Worm (Caenorhabditis elegans) whole organism, L1 larva: ENCODE results near the gene C02G6.3.

Experiments used
- C16A3.4 ChIP-seq: fragments of 150-350 bp; optimal IDR thresholded peaks from 2 replicates; lab custom pipeline; 2014; ENCODE audit warnings: missing biosample characterization, missing genetic modification characterization
- C34B4.2 ChIP-seq: sonication (generic microtip); optimal IDR thresholded peaks from 2 replicates; lab custom pipeline; 2017; ENCODE audit warnings: mild to moderate bottlenecking, missing genetic modification characterization, missing compliant biosample characterization
- F16B12.6 ChIP-seq: fragments of 150-350 bp; optimal IDR thresholded peaks from 2 replicates; lab custom pipeline; 2014; ENCODE audit warnings: missing biosample characterization, missing genetic modification characterization
- alr-1 ChIP-seq: fragments of 200-800 bp; sonication (Bioruptor generic); optimal IDR thresholded peaks from 2 replicates; lab custom pipeline; 2018; ENCODE audit warnings: borderline replicate concordance, mild to moderate bottlenecking, missing genetic modification characterization, missing compliant biosample characterization
- aly-2 ChIP-seq: fragments of 150-350 bp; optimal IDR thresholded peaks from 2 replicates; lab custom pipeline; 2014; ENCODE audit warnings: missing biosample characterization, missing genetic modification characterization
- blmp-1 ChIP-seq: fragments of 150-350 bp; optimal IDR thresholded peaks from 2 replicates; lab custom pipeline; 2014; ENCODE audit warnings: missing biosample characterization, missing genetic modification characterization
- ceh-8 ChIP-seq: fragments of 200-800 bp; sonication (Bioruptor generic); optimal IDR thresholded peaks from 2 replicates; lab custom pipeline; 2018; ENCODE audit warnings: mild to moderate bottlenecking, missing genetic modification characterization, moderate library complexity, missing compliant biosample characterization
- ceh-88 ChIP-seq: fragments of 200-800 bp; sonication (Bioruptor generic); IDR thresholded peaks from 2 replicates; pipeline ENCODE4 v1.3.6; 2022; ENCODE audit warnings: missing genetic modification characterization, missing compliant biosample characterization
- dpl-1 ChIP-seq, 3 experiments: fragments of 150-350 bp in 2 of 3; sonication (generic microtip) in 1 of 3; optimal IDR thresholded peaks; 2 replicates each; lab custom pipeline; 2014 to 2017; ENCODE audit warnings: missing biosample characterization in 3 of 3, missing genetic modification characterization in 3 of 3, missing genetic modification reagents in 3 of 3
- dsc-1 ChIP-seq: sonication (generic microtip); optimal IDR thresholded peaks from 2 replicates; lab custom pipeline; 2016; ENCODE audit warnings: mild to moderate bottlenecking, missing genetic modification characterization, missing compliant biosample characterization
- efl-1 ChIP-seq, 4 experiments: fragments of 150-350 bp; optimal IDR thresholded peaks in 3 of 4; peaks in 1 of 4; 1 replicate in 1 of 4; 2 replicates in 3 of 4; lab custom pipeline; 2014; ENCODE audit warnings: missing biosample characterization in 2 of 4, missing genetic modification characterization in 2 of 4, missing genetic modification reagents in 2 of 4
- egl-13 ChIP-seq: sonication (generic microtip); optimal IDR thresholded peaks from 2 replicates; lab custom pipeline; 2016; ENCODE audit warnings: missing genotype, missing genetic modification reagents, missing genetic modification characterization, missing compliant biosample characterization
- fkh-8 ChIP-seq: sonication (generic microtip); optimal IDR thresholded peaks from 2 replicates; lab custom pipeline; 2016; ENCODE audit warnings: mild to moderate bottlenecking, missing genetic modification characterization, missing compliant biosample characterization
- irx-1 ChIP-seq: sonication (generic microtip); optimal IDR thresholded peaks from 2 replicates; lab custom pipeline; 2016; ENCODE audit warnings: missing genetic modification characterization, missing compliant biosample characterization
- lin-13 ChIP-seq: fragments of 150-350 bp; optimal IDR thresholded peaks from 2 replicates; lab custom pipeline; 2014; ENCODE audit warnings: missing biosample characterization, missing genetic modification reagents, missing genetic modification characterization
- lin-14 ChIP-seq: fragments of 200-800 bp; sonication (Bioruptor generic); optimal IDR thresholded peaks from 2 replicates; lab custom pipeline; 2018; ENCODE audit warnings: mild to moderate bottlenecking, missing genetic modification characterization, moderate library complexity, missing compliant biosample characterization
- lsy-2 ChIP-seq, 2 experiments: fragments of 150-350 bp; optimal IDR thresholded peaks; 2 replicates each; lab custom pipeline; 2014; ENCODE audit warnings: missing biosample characterization in 2 of 2, missing genetic modification characterization in 2 of 2
- nhr-12 ChIP-seq: sonication (generic microtip); optimal IDR thresholded peaks from 2 replicates; lab custom pipeline; 2017; ENCODE audit warnings: missing biosample characterization, missing genetic modification characterization
- nhr-19 ChIP-seq: fragments of 200-800 bp; sonication (Bioruptor generic); conservative IDR thresholded peaks from 2 replicates; pipeline ENCODE4 v1.3.6; 2022; ENCODE audit warnings: missing genetic modification characterization, missing compliant biosample characterization
- nhr-20 ChIP-seq: sonication (generic microtip); optimal IDR thresholded peaks from 2 replicates; lab custom pipeline; 2016; ENCODE audit warnings: mild to moderate bottlenecking, missing genetic modification characterization, missing compliant biosample characterization
- nhr-28 ChIP-seq: fragments of 150-350 bp; optimal IDR thresholded peaks from 2 replicates; lab custom pipeline; 2014; ENCODE audit warnings: missing biosample characterization, missing genetic modification characterization
- nhr-47 ChIP-seq: sonication (generic microtip); optimal IDR thresholded peaks from 2 replicates; lab custom pipeline; 2016; ENCODE audit warnings: mild to moderate bottlenecking, missing genetic modification characterization, moderate library complexity, missing compliant biosample characterization
- nhr-71 ChIP-seq: sonication (generic microtip); optimal IDR thresholded peaks from 2 replicates; lab custom pipeline; 2016; ENCODE audit warnings: mild to moderate bottlenecking, missing genetic modification characterization, moderate library complexity, missing compliant biosample characterization
- nhr-77 ChIP-seq: fragments of 150-350 bp; optimal IDR thresholded peaks from 2 replicates; lab custom pipeline; 2014; ENCODE audit warnings: missing biosample characterization, missing genetic modification characterization
- nhr-85 ChIP-seq: sonication (generic microtip); peaks from one replicate; lab custom pipeline; 2016; ENCODE audit warnings: missing genetic modification characterization, inconsistent platforms, missing compliant biosample characterization
- pag-3 ChIP-seq: sonication (generic microtip); optimal IDR thresholded peaks from 2 replicates; lab custom pipeline; 2017; ENCODE audit warnings: missing genetic modification characterization, mild to moderate bottlenecking, missing compliant biosample characterization, antibody characterized with exemption, borderline replicate concordance; ENCODE audit not compliant: insufficient read depth
- pqm-1 ChIP-seq: sonication (generic microtip); optimal IDR thresholded peaks from 3 replicates; lab custom pipeline; 2017; ENCODE audit warnings: missing biosample characterization, missing genetic modification characterization
- rnt-1 ChIP-seq: sonication (generic microtip); optimal IDR thresholded peaks from 2 replicates; lab custom pipeline; 2016; ENCODE audit warnings: mild to moderate bottlenecking, missing genetic modification characterization, moderate library complexity, missing compliant biosample characterization
- snu-23 ChIP-seq: sonication (generic microtip); optimal IDR thresholded peaks from 2 replicates; lab custom pipeline; 2016; ENCODE audit warnings: missing genetic modification characterization, missing compliant biosample characterization
- sup-37 ChIP-seq: fragments of 200-800 bp; sonication (Bioruptor generic); optimal IDR thresholded peaks from 2 replicates; lab custom pipeline; 2018; ENCODE audit warnings: mild to moderate bottlenecking, missing genetic modification characterization, missing compliant biosample characterization
- swsn-7 ChIP-seq: sonication (generic microtip); optimal IDR thresholded peaks from 2 replicates; lab custom pipeline; 2016; ENCODE audit warnings: missing genetic modification characterization, missing compliant biosample characterization
- tbx-2 ChIP-seq: sonication (generic microtip); optimal IDR thresholded peaks from 2 replicates; lab custom pipeline; 2016; ENCODE audit warnings: missing genetic modification characterization, missing compliant biosample characterization
- unc-130 ChIP-seq: fragments of 150-350 bp; optimal IDR thresholded peaks from 2 replicates; lab custom pipeline; 2017; ENCODE audit warnings: missing biosample characterization, missing genetic modification characterization, inconsistent platforms
- vab-15 ChIP-seq: sonication (generic microtip); optimal IDR thresholded peaks from 2 replicates; lab custom pipeline; 2017; ENCODE audit warnings: missing genotype, mild to moderate bottlenecking, missing genetic modification characterization, missing compliant biosample characterization
- xbp-1 ChIP-seq: sonication (generic microtip); optimal IDR thresholded peaks from 2 replicates; lab custom pipeline; 2016; ENCODE audit warnings: missing genetic modification characterization, missing compliant biosample characterization
- zip-4 ChIP-seq: fragments of 200-800 bp; sonication (Bioruptor generic); optimal IDR thresholded peaks from 2 replicates; lab custom pipeline; 2018; ENCODE audit warnings: mild to moderate bottlenecking, missing genetic modification characterization, moderate library complexity, missing compliant biosample characterization
- ztf-4 ChIP-seq: fragments of 150-350 bp; optimal IDR thresholded peaks from 2 replicates; lab custom pipeline; 2014; ENCODE audit warnings: missing biosample characterization, missing genetic modification characterization

The C02G6.3 gene

ce11 chrV:5848015-5848609 lies 32.1 kb upstream of the C02G6.3 start (continued):
- TF ChIP-seq ceh-8 (GFP tag; lab: Kevin White, UChicago) (no peak), lin-13 (GFP tag; lab: Kevin White, UChicago) (no peak), ztf-4 (no peak), nhr-71 (peak; percentile 13), nhr-12 (tag; lab: Kevin White, UChicago) (no peak), C34B4.2 (tag; lab: Kevin White, UChicago) (no peak), nhr-28 (tag; lab: Kevin White, UChicago) (no peak)

DNA sequence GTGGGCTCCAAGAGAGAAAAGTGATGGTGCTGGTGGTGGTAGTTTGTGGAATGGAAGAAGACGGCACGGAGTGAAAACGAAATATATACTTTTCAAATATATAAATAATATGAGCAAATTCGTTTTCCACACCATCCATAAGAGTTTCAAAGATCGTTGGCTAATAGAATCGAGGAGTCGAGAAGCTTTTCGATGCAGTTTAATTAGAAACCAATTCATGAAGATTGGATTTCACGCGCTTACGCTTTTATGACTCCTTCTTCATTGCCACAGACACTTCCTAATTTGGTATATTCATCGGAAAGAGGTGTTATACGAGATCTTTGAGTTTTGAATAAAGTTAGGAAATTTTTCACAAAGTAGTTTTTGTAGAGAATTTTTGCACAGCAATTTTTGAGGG lies 29.5 kb upstream of the C02G6.3 start:
- no peak for TF ChIP-seq vab-15 (tag; lab: Kevin White, UChicago)
- peak; percentile 27 for TF ChIP-seq lin-14 (GFP tag; lab: Kevin White, UChicago)
- TF ChIP-seq alr-1, result no peak
- TF ChIP-seq nhr-47, result peak; percentile 6
- peak; percentile 67 for TF ChIP-seq dsc-1 (tag; lab: Kevin White, UChicago)
- TF ChIP-seq, all 84 proteins: peak for 3

DNA sequence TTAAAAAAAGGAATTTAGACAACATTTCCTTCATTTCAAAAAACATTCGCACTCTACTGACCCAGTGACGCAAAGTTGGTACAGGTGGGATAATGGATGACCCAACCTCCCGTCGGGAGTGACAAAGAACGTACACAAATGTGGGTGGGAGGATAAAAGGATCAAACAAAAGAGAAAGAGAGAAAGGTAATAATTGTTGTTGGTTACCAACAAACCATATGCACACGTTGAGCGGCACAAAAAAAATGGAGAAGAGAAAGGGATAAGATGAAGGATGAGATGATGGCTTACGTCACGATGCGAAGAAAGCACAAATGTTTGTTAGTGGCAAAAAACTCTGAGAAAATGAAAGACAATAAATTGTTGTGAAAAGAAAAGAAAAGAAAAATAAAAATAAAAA lies 28.5 kb upstream of the C02G6.3 start:
- TF ChIP-seq irx-1 (tag; lab: Kevin White, UChicago), result no peak
- peak; percentile 34; the same call in 1 of the 2 replicates for TF ChIP-seq nhr-19 (GFP tag; lab: Robert Waterston, UW)
- TF ChIP-seq nhr-20, result peak; percentile 36
- no peak for TF ChIP-seq xbp-1
- TF ChIP-seq blmp-1 (tag; lab: Kevin White, UChicago), result peak; percentile 48
- peak; percentile 68 for TF ChIP-seq lin-14 (GFP tag; lab: Kevin White, UChicago)
- TF ChIP-seq tbx-2 (tag; lab: Kevin White, UChicago), result peak; percentile 24
- TF ChIP-seq zip-4 (GFP tag; lab: Kevin White, UChicago), result no peak
- peak; percentile 35 for TF ChIP-seq unc-130
- TF ChIP-seq aly-2 (tag; lab: Kevin White, UChicago), result no peak
- TF ChIP-seq nhr-71, result peak; percentile 56
- TF ChIP-seq nhr-85, result peak; percentile 61
- TF ChIP-seq efl-1 (optimal IDR thresholded peaks at IDR 0.05; lab: Kevin White, UChicago), result peak in 1 of 2 experiments; percentile 2
- no peak for TF ChIP-seq efl-1 (GFP tag; optimal IDR thresholded peaks at IDR 0.05 in 1 of 2; lab: Kevin White, UChicago)
- peak; percentile 41 for TF ChIP-seq rnt-1 (tag; lab: Kevin White, UChicago)
- TF ChIP-seq sup-37 (GFP tag; lab: Kevin White, UChicago), result no peak
- TF ChIP-seq ceh-88 (GFP tag; lab: Robert Waterston, UW), result no peak
- TF ChIP-seq fkh-8 (tag; lab: Kevin White, UChicago), result no peak
- no peak for TF ChIP-seq swsn-7 (tag; lab: Kevin White, UChicago)
- TF ChIP-seq C16A3.4 (tag; lab: Kevin White, UChicago), result peak; percentile 17
- TF ChIP-seq dpl-1 (GFP tag; optimal IDR thresholded peaks at IDR 0.05; lab: Kevin White, UChicago), result no peak
- no peak for TF ChIP-seq pag-3
- peak; percentile 26 for TF ChIP-seq nhr-77 (tag; lab: Kevin White, UChicago)
- TF ChIP-seq pqm-1 (tag; lab: Kevin White, UChicago), result no peak
- no peak for TF ChIP-seq egl-13 (tag; lab: Kevin White, UChicago)
- peak in 1 of 2 experiments; percentile 42 for TF ChIP-seq lsy-2 (tag; optimal IDR thresholded peaks at IDR 0.05; lab: Kevin White, UChicago)
- no peak for TF ChIP-seq F16B12.6
- peak; percentile 38 for TF ChIP-seq snu-23 (GFP tag; lab: Kevin White, UChicago)

ce11 chrV:5852084-5852483 lies 28.1 kb upstream of the C02G6.3 start:
- TF ChIP-seq dpl-1 (GFP tag; optimal IDR thresholded peaks at IDR 0.05; lab: Kevin White, UChicago) (no peak), dsc-1 (tag; lab: Kevin White, UChicago) (peak; percentile 78)
